Worm (Caenorhabditis elegans) whole organism, L4/young adult: ENCODE data around the gene pmk-3.

Experiments
- W03F9.2 ChIP-seq: fragments of 150-350 bp; optimal IDR thresholded peaks from 2 replicates; lab custom pipeline; 2014; ENCODE audit warnings: missing biosample characterization, missing genetic modification characterization
- him-1 ChIP-seq: sonication (generic microtip); optimal IDR thresholded peaks from 2 replicates; lab custom pipeline; 2016; ENCODE audit warnings: missing genotype, missing genetic modification reagents, missing genetic modification characterization, missing compliant biosample characterization

- TF ChIP-seq him-1 (tag; lab: Kevin White, UChicago) (no peak), W03F9.2 (tag; lab: Kevin White, UChicago) (no peak)
Measured at ce11 chrIV:8159995-8160394, 21.0 kb downstream of the pmk-3 start.
